Fruit fly (Drosophila melanogaster): Measurements from ENCODE around the gene CG43220.

dm6 chr2L:17450505-17451415 is 35.6 kb upstream of the CG43220 start:
- TF ChIP-seq CTCF (optimal IDR thresholded peaks at IDR 0.05) (no peak), CG8478 (optimal IDR thresholded peaks at IDR 0.05) (no peak)
